Fruit fly (Drosophila melanogaster): ENCODE measurements around the gene CG31816.

DNA sequence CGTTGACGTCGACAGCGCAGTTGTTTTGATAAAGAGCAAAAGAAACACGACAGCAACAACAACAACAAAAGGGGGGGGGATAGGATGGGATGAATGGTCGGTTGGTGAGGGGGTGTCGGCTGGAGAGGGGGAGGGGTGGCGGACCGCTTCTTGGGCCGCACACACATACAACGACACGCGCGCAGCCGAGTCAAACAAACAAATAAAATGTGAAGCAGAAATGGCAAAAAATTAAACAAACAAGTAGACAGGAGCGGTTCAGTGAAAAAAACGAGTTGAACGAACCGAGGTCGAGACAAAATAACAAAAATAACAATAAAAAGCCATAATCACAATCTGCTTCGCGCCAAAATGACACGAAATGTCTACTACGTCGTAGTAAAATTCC lies 9.0 kb upstream of the CG31816 start:
- TF ChIP-seq EcR (GFP tag; optimal IDR thresholded peaks at IDR 0.05) (peak; percentile 89), CG17806 (tag; optimal IDR thresholded peaks at IDR 0.05) (no peak), Snoo (tag; optimal IDR thresholded peaks at IDR 0.05) (no peak), Ets98B (GFP tag; IDR thresholded peaks at IDR 0.05) (0 out of 2 replicates have a peak, but pooled peaks have one; percentile 8), CG8159 (tag; optimal IDR thresholded peaks at IDR 0.05) (no peak)
